Worm (Caenorhabditis elegans) whole organism, late embryonic: ENCODE measurements around the gene M142.8.

Experiments
- C38D4.7 ChIP-seq: fragments of 200-800 bp; sonication (Bioruptor generic); optimal IDR thresholded peaks from 2 replicates; lab custom pipeline; 2018; ENCODE audit warnings: mild to moderate bottlenecking, missing genetic modification characterization, moderate library complexity, missing compliant biosample characterization
- ama-1 ChIP-seq: fragments of 150-350 bp; optimal IDR thresholded peaks from 2 replicates; lab custom pipeline; 2014
- ceh-9 ChIP-seq: sonication (generic microtip); optimal IDR thresholded peaks from 2 replicates; lab custom pipeline; 2016; ENCODE audit warnings: mild to moderate bottlenecking, missing genetic modification characterization, inconsistent platforms, missing compliant biosample characterization
- dve-1 ChIP-seq: sonication (generic microtip); optimal IDR thresholded peaks from 2 replicates; lab custom pipeline; 2017; ENCODE audit warnings: antibody characterized with exemption, mild to moderate bottlenecking, missing genetic modification characterization, missing compliant biosample characterization
- eyg-1 ChIP-seq: sonication (generic microtip); optimal IDR thresholded peaks from 2 replicates; lab custom pipeline; 2016; ENCODE audit warnings: missing genotype, missing genetic modification characterization, missing compliant biosample characterization
- nfya-1 ChIP-seq: sonication (generic microtip); optimal IDR thresholded peaks from 2 replicates; lab custom pipeline; 2017; ENCODE audit warnings: missing genetic modification characterization, mild to moderate bottlenecking, missing compliant biosample characterization, antibody characterized with exemption, moderate library complexity
- tbx-2 ChIP-seq: sonication (generic microtip); optimal IDR thresholded peaks from 2 replicates; lab custom pipeline; 2016; ENCODE audit warnings: missing genetic modification characterization, missing compliant biosample characterization

DNA sequence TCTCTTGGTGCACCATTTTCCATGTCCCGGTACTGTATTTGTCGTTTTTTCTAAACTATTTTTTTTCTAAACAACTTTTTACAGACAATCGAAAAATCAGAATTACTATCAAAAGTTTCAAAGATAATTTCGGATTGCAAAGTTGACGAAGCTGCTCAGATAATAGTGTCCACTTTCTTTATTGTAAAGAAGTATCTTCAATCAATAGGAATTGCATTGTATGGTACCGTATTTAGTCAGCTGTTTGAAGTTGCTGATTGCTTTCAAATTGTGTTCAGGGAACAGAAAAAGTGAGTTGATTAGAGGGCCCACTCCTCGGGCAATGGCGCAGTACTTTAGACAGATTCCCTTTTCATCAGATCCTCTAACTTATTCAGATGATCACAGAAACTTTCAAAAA lies 48.1 kb downstream of the M142.8 start:
- TF ChIP-seq tbx-2 (tag; lab: Kevin White, UChicago), result no peak
- TF ChIP-seq dve-1 (tag; lab: Kevin White, UChicago), result no peak
- no peak for TF ChIP-seq C38D4.7
- TF ChIP-seq nfya-1 (tag; lab: Kevin White, UChicago), result no peak
- no peak for TF ChIP-seq ceh-9 (tag; lab: Kevin White, UChicago)
- no peak for TF ChIP-seq eyg-1
- no peak for TF ChIP-seq ama-1 (lab: Kevin White, UChicago)
